Fruit fly (Drosophila melanogaster) whole organism, embryonic: ENCODE measurements around the gene Actn.

Experiments used
- ATbp ChIP-seq: fragments of 200-800 bp; sonication (Bioruptor generic); optimal IDR thresholded peaks from 2 replicates; lab custom pipeline; 2017; ENCODE audit warnings: missing biosample characterization, mild to moderate bottlenecking, missing genetic modification characterization, missing genetic modification reagents
- Adf1 ChIP-seq: fragments of 200-800 bp; sonication (Bioruptor generic); IDR thresholded peaks from 2 replicates; pipeline ENCODE4 v1.3.6; 2022; ENCODE audit warnings: missing biosample characterization, missing genetic modification characterization
- BEAF-32 ChIP-seq: fragments of 200-800 bp; sonication (Bioruptor generic); optimal IDR thresholded peaks from 3 replicates; lab custom pipeline; 2017; ENCODE audit warnings: missing biosample characterization, missing genetic modification characterization, mild to moderate bottlenecking, moderate library complexity, missing genetic modification reagents
- Bdp1 ChIP-seq: fragments of 200-800 bp; sonication (Bioruptor generic); optimal IDR thresholded peaks from 3 replicates; lab custom pipeline; 2016; ENCODE audit warnings: missing biosample characterization, missing genetic modification characterization
- CG10543 ChIP-seq: fragments of 200-800 bp; sonication (Bioruptor generic); optimal IDR thresholded peaks from 3 replicates; lab custom pipeline; 2017; ENCODE audit warnings: missing biosample characterization, mild to moderate bottlenecking, missing genetic modification characterization, moderate library complexity
- CG10565 ChIP-seq: fragments of 200-800 bp; sonication (Bioruptor generic); optimal IDR thresholded peaks from 3 replicates; lab custom pipeline; 2016; ENCODE audit warnings: missing biosample characterization, mild to moderate bottlenecking, missing genetic modification characterization
- CG11560 ChIP-seq: fragments of 200-800 bp; sonication (Bioruptor generic); IDR thresholded peaks from 3 replicates; pipeline ENCODE4 v1.3.6; 2022; ENCODE audit warnings: missing biosample characterization, missing genetic modification characterization
- CG14441 ChIP-seq: fragments of 200-800 bp; sonication (Bioruptor generic); IDR thresholded peaks from 2 replicates; pipeline ENCODE4 v1.3.6; 2022; ENCODE audit warnings: missing biosample characterization, missing genetic modification characterization
- CG15073 ChIP-seq: fragments of 200-800 bp; sonication (Bioruptor generic); optimal IDR thresholded peaks from 2 replicates; lab custom pipeline; 2016; ENCODE audit warnings: missing biosample characterization, missing genetic modification characterization
- CG15479 ChIP-seq: fragments of 200-800 bp; sonication (Bioruptor generic); optimal IDR thresholded peaks from 3 replicates; lab custom pipeline; 2019; ENCODE audit warnings: missing biosample characterization, mild to moderate bottlenecking, missing genetic modification characterization, moderate library complexity
- CG1602 ChIP-seq: fragments of 200-800 bp; sonication (Bioruptor generic); optimal IDR thresholded peaks from 3 replicates; lab custom pipeline; 2016; ENCODE audit warnings: missing biosample characterization, missing genetic modification characterization
- CG17385 ChIP-seq: fragments of 200-800 bp; sonication (Bioruptor generic); optimal IDR thresholded peaks from 3 replicates; lab custom pipeline; 2018; ENCODE audit warnings: missing biosample characterization, mild to moderate bottlenecking, missing genetic modification characterization
- CG17829 ChIP-seq: fragments of 200-800 bp; optimal IDR thresholded peaks from 2 replicates; lab custom pipeline; 2019; ENCODE audit warnings: missing biosample characterization, mild to moderate bottlenecking, missing genetic modification characterization, moderate library complexity
- CG18599 ChIP-seq: fragments of 200-800 bp; sonication (Bioruptor generic); optimal IDR thresholded peaks from 3 replicates; lab custom pipeline; 2017; ENCODE audit warnings: missing biosample characterization, missing genetic modification characterization, mild to moderate bottlenecking, moderate library complexity, missing genetic modification reagents
- CG2116 ChIP-seq: fragments of 200-800 bp; sonication (Bioruptor generic); optimal IDR thresholded peaks from 3 replicates; lab custom pipeline; 2018; ENCODE audit warnings: missing biosample characterization, mild to moderate bottlenecking, missing genetic modification characterization
- CG2120 ChIP-seq: fragments of 200-800 bp; sonication (Bioruptor generic); optimal IDR thresholded peaks from 3 replicates; lab custom pipeline; 2016; ENCODE audit warnings: missing biosample characterization, missing genetic modification characterization
- CG2199 ChIP-seq: fragments of 200-800 bp; sonication (Bioruptor generic); IDR thresholded peaks from 3 replicates; pipeline ENCODE4 v1.3.6; 2022; ENCODE audit warnings: missing biosample characterization, missing genetic modification characterization
- CG2678 ChIP-seq: fragments of 200-800 bp; sonication (Bioruptor generic); optimal IDR thresholded peaks from 3 replicates; lab custom pipeline; 2019; ENCODE audit warnings: missing biosample characterization, mild to moderate bottlenecking, missing genetic modification characterization, moderate library complexity
- CG34376 ChIP-seq: fragments of 200-800 bp; sonication (Bioruptor generic); optimal IDR thresholded peaks from 2 replicates; lab custom pipeline; 2018; ENCODE audit warnings: missing biosample characterization, mild to moderate bottlenecking, missing genetic modification characterization
- CG34422 ChIP-seq: fragments of 200-800 bp; sonication (Bioruptor generic); IDR thresholded peaks from 3 replicates; pipeline ENCODE4 v1.3.6; 2022; ENCODE audit warnings: missing biosample characterization, missing genetic modification characterization
- CG4617 ChIP-seq: fragments of 200-800 bp; sonication (Bioruptor generic); optimal IDR thresholded peaks from 3 replicates; lab custom pipeline; 2016; ENCODE audit warnings: missing biosample characterization, missing genetic modification characterization, borderline replicate concordance
- CG4730 ChIP-seq: fragments of 200-800 bp; sonication (Bioruptor generic); IDR thresholded peaks from 2 replicates; pipeline ENCODE4 v1.3.6; 2022; ENCODE audit warnings: missing biosample characterization, missing genetic modification characterization
- CG8281 ChIP-seq: fragments of 200-800 bp; sonication (Bioruptor generic); optimal IDR thresholded peaks from 2 replicates; lab custom pipeline; 2018; ENCODE audit warnings: missing biosample characterization, mild to moderate bottlenecking, missing genetic modification characterization, moderate library complexity
- CG8388 ChIP-seq: fragments of 200-800 bp; sonication (Bioruptor generic); optimal IDR thresholded peaks from 2 replicates; lab custom pipeline; 2019; ENCODE audit warnings: missing biosample characterization, mild to moderate bottlenecking, missing genetic modification characterization, moderate library complexity
- CG9215 ChIP-seq: fragments of 200-800 bp; sonication (Bioruptor generic); IDR thresholded peaks from 2 replicates; pipeline ENCODE4 v1.3.6; 2022; ENCODE audit warnings: missing biosample characterization, missing genetic modification characterization
- CG9727 ChIP-seq: fragments of 200-800 bp; sonication (Bioruptor generic); optimal IDR thresholded peaks from 3 replicates; lab custom pipeline; 2017; ENCODE audit warnings: missing biosample characterization, mild to moderate bottlenecking, missing genetic modification characterization
- CrebB ChIP-seq: fragments of 200-800 bp; sonication (Bioruptor generic); optimal IDR thresholded peaks from 3 replicates; lab custom pipeline; 2018; ENCODE audit warnings: missing biosample characterization, mild to moderate bottlenecking, missing genetic modification characterization
- Dip2 ChIP-seq: fragments of 200-800 bp; sonication (Bioruptor generic); IDR thresholded peaks from 2 replicates; pipeline ENCODE4 v1.3.6; 2022; ENCODE audit warnings: missing biosample characterization, missing genetic modification characterization
- Fer3 ChIP-seq: fragments of 200-800 bp; sonication (Bioruptor generic); optimal IDR thresholded peaks from 2 replicates; lab custom pipeline; 2018; ENCODE audit warnings: missing biosample characterization, mild to moderate bottlenecking, missing genetic modification characterization, moderate library complexity
- HLH3B ChIP-seq: fragments of 200-800 bp; sonication (Bioruptor generic); IDR thresholded peaks from 2 replicates; pipeline ENCODE4 v1.3.6; 2022; ENCODE audit warnings: missing biosample characterization, missing genetic modification characterization
- Hmx ChIP-seq: fragments of 200-800 bp; sonication (Bioruptor generic); optimal IDR thresholded peaks from 2 replicates; lab custom pipeline; 2016; ENCODE audit warnings: missing biosample characterization, missing genetic modification characterization
- MBD-R2 ChIP-seq: fragments of 200-800 bp; sonication (Bioruptor generic); IDR thresholded peaks from 2 replicates; pipeline ENCODE4 v1.3.6; 2022; ENCODE audit warnings: missing biosample characterization, missing genetic modification characterization
- Max ChIP-seq: fragments of 200-800 bp; sonication (Bioruptor generic); optimal IDR thresholded peaks from 2 replicates; lab custom pipeline; 2016; ENCODE audit warnings: missing biosample characterization, mild to moderate bottlenecking, missing genetic modification characterization
- NFAT ChIP-seq: fragments of 200-800 bp; sonication (Bioruptor generic); IDR thresholded peaks from 2 replicates; pipeline ENCODE4 v1.3.6; 2022; ENCODE audit warnings: missing biosample characterization, missing genetic modification characterization
- Xrp1 ChIP-seq: fragments of 200-800 bp; sonication (Bioruptor generic); IDR thresholded peaks from 2 replicates; pipeline ENCODE4 v1.3.6; 2022; ENCODE audit warnings: missing biosample characterization, missing genetic modification characterization
- ab ChIP-seq: fragments of 200-800 bp; sonication (Bioruptor generic); optimal IDR thresholded peaks from 2 replicates; lab custom pipeline; 2016; ENCODE audit warnings: missing biosample characterization, missing genetic modification characterization
- ash1 ChIP-seq: fragments of 200-800 bp; sonication (Bioruptor generic); optimal IDR thresholded peaks from 2 replicates; lab custom pipeline; 2018; ENCODE audit warnings: missing biosample characterization, mild to moderate bottlenecking, missing genetic modification characterization
- bigmax ChIP-seq: fragments of 200-800 bp; sonication (Bioruptor generic); optimal IDR thresholded peaks from 2 replicates; lab custom pipeline; 2018; ENCODE audit warnings: missing biosample characterization, mild to moderate bottlenecking, missing genetic modification characterization
- chif ChIP-seq, 2 experiments: fragments of 200-800 bp; sonication (Bioruptor generic); optimal IDR thresholded peaks; 3 replicates each; lab custom pipeline; 2016; ENCODE audit warnings: missing biosample characterization in 2 of 2, missing genetic modification characterization in 2 of 2
- crp ChIP-seq, 2 experiments: fragments of 200-800 bp; sonication (Bioruptor generic); optimal IDR thresholded peaks; 2 replicates in 1 of 2; 3 replicates in 1 of 2; lab custom pipeline; 2017; ENCODE audit warnings: missing biosample characterization in 2 of 2, missing genetic modification characterization in 2 of 2, mild to moderate bottlenecking in 1 of 2, moderate library complexity in 1 of 2
- hkb ChIP-seq, 2 experiments: fragments of 200-800 bp in 1 of 2; fragments of >200 bp in 1 of 2; sonication (Bioruptor generic) in 1 of 2; IDR thresholded peaks in 1 of 2; optimal IDR thresholded peaks in 1 of 2; 2 replicates each; pipeline versions ENCODE4 v1.3.6 to Lab custom; 2017 to 2022; ENCODE audit warnings: missing biosample characterization in 1 of 2, missing genetic modification characterization in 1 of 2
- jumu ChIP-seq: fragments of 200-800 bp; sonication (Bioruptor generic); optimal IDR thresholded peaks from 3 replicates; lab custom pipeline; 2016; ENCODE audit warnings: missing biosample characterization, missing genetic modification characterization
- nmo ChIP-seq: fragments of 200-800 bp; sonication (Bioruptor generic); optimal IDR thresholded peaks from 2 replicates; lab custom pipeline; 2018; ENCODE audit warnings: missing biosample characterization, mild to moderate bottlenecking, missing genetic modification characterization, moderate library complexity
- org-1 ChIP-seq: fragments of 200-800 bp; sonication (Bioruptor generic); optimal IDR thresholded peaks from 2 replicates; lab custom pipeline; 2017; ENCODE audit warnings: missing biosample characterization, missing genetic modification characterization
- ro ChIP-seq: fragments of 200-800 bp; sonication (Bioruptor generic); IDR thresholded peaks from 2 replicates; pipeline ENCODE4 v1.3.6; 2022; ENCODE audit warnings: missing biosample characterization, missing genetic modification characterization
- schlank ChIP-seq: fragments of 200-800 bp; sonication (Bioruptor generic); optimal IDR thresholded peaks from 2 replicates; lab custom pipeline; 2018; ENCODE audit warnings: missing biosample characterization, mild to moderate bottlenecking, missing genetic modification characterization
- scrt ChIP-seq: fragments of 200-800 bp; sonication (Bioruptor generic); optimal IDR thresholded peaks from 2 replicates; lab custom pipeline; 2018; ENCODE audit warnings: missing biosample characterization, mild to moderate bottlenecking, missing genetic modification characterization, moderate library complexity
- tap ChIP-seq: fragments of 200-800 bp; optimal IDR thresholded peaks from 3 replicates; lab custom pipeline; 2019; ENCODE audit warnings: missing biosample characterization, mild to moderate bottlenecking, missing genetic modification characterization, moderate library complexity
- tna ChIP-seq: fragments of 200-800 bp; sonication (Bioruptor generic); IDR thresholded peaks from 2 replicates; pipeline ENCODE4 v1.3.6; 2022; ENCODE audit warnings: missing biosample characterization, missing genetic modification characterization; ENCODE audit not compliant: partially characterized antibody
- toy ChIP-seq: fragments of 200-800 bp; sonication (Bioruptor generic); IDR thresholded peaks from 2 replicates; pipeline ENCODE4 v1.3.6; 2022; ENCODE audit warnings: missing biosample characterization, missing genetic modification characterization
- unpg ChIP-seq: fragments of 200-800 bp; sonication (Bioruptor generic); optimal IDR thresholded peaks from 3 replicates; lab custom pipeline; 2018; ENCODE audit warnings: missing biosample characterization, mild to moderate bottlenecking, missing genetic modification characterization, moderate library complexity

Gene Actn

DNA sequence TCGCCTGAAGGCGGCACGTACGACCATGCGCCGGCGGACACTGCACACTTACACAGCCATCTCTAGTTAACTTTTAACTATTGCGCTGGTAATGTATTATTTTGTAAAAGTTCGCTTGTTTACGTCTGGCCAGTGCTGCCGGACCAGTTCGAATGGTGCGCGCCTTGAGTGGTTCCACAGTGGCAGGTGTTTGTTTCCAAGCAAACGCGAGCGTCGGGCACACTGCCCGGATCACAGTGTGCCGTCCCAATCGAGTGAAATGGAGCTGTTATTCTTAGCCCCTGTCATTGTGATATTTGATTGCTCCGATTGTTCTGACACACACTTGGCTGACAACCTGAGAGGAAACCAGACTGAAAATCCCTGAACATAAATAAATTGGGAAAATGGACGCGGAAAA lies 31.2 kb upstream of the Actn start, which contains the start of gene CG4199 (continued):
- TF ChIP-seq Bdp1 (no peak), chif (GFP tag; optimal IDR thresholded peaks at IDR 0.05; lab: Kevin White, UChicago) (no peak), Dip2 (GFP tag; lab: Robert Waterston, UW) (no peak), tap (tag; lab: Kevin White, UChicago) (no peak), hkb (optimal IDR thresholded peaks at IDR 0.05; lab: Kevin White, UChicago) (no peak), hkb (GFP tag; IDR thresholded peaks at IDR 0.05; lab: Robert Waterston, UW) (no peak), unpg (GFP tag; lab: Kevin White, UChicago) (no peak), CG10565 (GFP tag; lab: Kevin White, UChicago) (no peak), nmo (GFP tag; lab: Kevin White, UChicago) (peak; percentile 24), crp (GFP tag; optimal IDR thresholded peaks at IDR 0.05; lab: Kevin White, UChicago) (peak in 1 of 2 experiments; percentile 7), CG14441 (no peak), ash1 (GFP tag; lab: Kevin White, UChicago) (no peak), CrebB (no peak), jumu (peak; percentile 6), ab (GFP tag; lab: Kevin White, UChicago) (no peak), CG4617 (GFP tag; lab: Kevin White, UChicago) (peak; percentile 23), NFAT (GFP tag; lab: Robert Waterston, UW) (peak; percentile 18; the same call in 1 of the 2 replicates), CG15479 (GFP tag; lab: Kevin White, UChicago) (no peak), CG9215 (GFP tag; lab: Robert Waterston, UW) (no peak), MBD-R2 (GFP tag; lab: Robert Waterston, UW) (peak; percentile 95), CG34422 (GFP tag; lab: Robert Waterston, UW) (peak; percentile 47; the same call in 1 of the 3 replicates), ATbp (no peak), Fer3 (no peak), HLH3B (GFP tag; lab: Robert Waterston, UW) (no peak), CG15073 (GFP tag; lab: Kevin White, UChicago) (no peak), Hmx (no peak), BEAF-32 (GFP tag; lab: Kevin White, UChicago) (peak; percentile 49), org-1 (GFP tag; lab: Kevin White, UChicago) (no peak), CG2120 (no peak), toy (no peak), CG8281 (tag; lab: Kevin White, UChicago) (no peak), CG4730 (no peak), CG34376 (GFP tag; lab: Kevin White, UChicago) (peak; percentile 9), CG10543 (GFP tag; lab: Kevin White, UChicago) (no peak), CG17385 (GFP tag; lab: Kevin White, UChicago) (no peak), Max (no peak), Adf1 (GFP tag; lab: Robert Waterston, UW) (no peak), tna (no peak), Xrp1 (GFP tag; lab: Robert Waterston, UW) (no peak), ro (GFP tag; lab: Robert Waterston, UW) (no peak), CG2678 (tag; lab: Kevin White, UChicago) (no peak), CG2116 (GFP tag; lab: Kevin White, UChicago) (peak; percentile 48), CG1602 (GFP tag; lab: Kevin White, UChicago) (no peak), CG18599 (GFP tag; lab: Kevin White, UChicago) (no peak), schlank (tag; lab: Kevin White, UChicago) (no peak), CG17829 (tag; lab: Kevin White, UChicago) (peak; percentile 18), bigmax (GFP tag; lab: Kevin White, UChicago) (no peak), CG9727 (GFP tag; lab: Kevin White, UChicago) (peak; percentile 16), CG8388 (GFP tag; lab: Kevin White, UChicago) (no peak), CG11560 (no peak), CG2199 (GFP tag; lab: Robert Waterston, UW) (no peak), scrt (no peak)
